Worm (Caenorhabditis elegans) whole organism, young adult: ENCODE measurements around the gene C06A1.7.
A peak's percentile ranks its signal among the peaks of the same experiment; 100 is the strongest.

Experiments used
- B0261.1 ChIP-seq: sonication (generic microtip); optimal IDR thresholded peaks from 2 replicates; lab custom pipeline; 2016; ENCODE audit warnings: mild to moderate bottlenecking, missing genetic modification characterization, moderate library complexity, missing compliant biosample characterization
- B0336.3 ChIP-seq: fragments of 200-800 bp; sonication (Bioruptor generic); IDR thresholded peaks from 2 replicates; pipeline ENCODE4 v1.3.6; 2022; ENCODE audit warnings: missing genetic modification characterization, missing compliant biosample characterization
- C06A6.2 ChIP-seq: fragments of 200-800 bp; sonication (Bioruptor generic); conservative IDR thresholded peaks from 2 replicates; pipeline ENCODE4 v1.3.6; 2022; ENCODE audit warnings: missing genetic modification characterization, missing compliant biosample characterization
- C17E4.6 ChIP-seq: fragments of 200-800 bp; sonication (Bioruptor generic); IDR thresholded peaks from 2 replicates; pipeline ENCODE4 v1.3.6; 2022; ENCODE audit warnings: missing genetic modification reagents, missing genetic modification characterization, missing compliant biosample characterization
- F10E7.11 ChIP-seq: sonication (generic microtip); optimal IDR thresholded peaks from 2 replicates; lab custom pipeline; 2017; ENCODE audit warnings: mild to moderate bottlenecking, missing genetic modification characterization, moderate library complexity, missing compliant biosample characterization
- F52B5.7 ChIP-seq: sonication (generic microtip); optimal IDR thresholded peaks from 2 replicates; lab custom pipeline; 2016; ENCODE audit warnings: mild to moderate bottlenecking, missing genetic modification characterization, missing compliant biosample characterization
- F55B11.4 ChIP-seq: sonication (generic microtip); optimal IDR thresholded peaks from 2 replicates; lab custom pipeline; 2016; ENCODE audit warnings: missing compliant biosample characterization, missing genetic modification characterization, borderline replicate concordance; ENCODE audit not compliant: insufficient read depth
- K12H6.12 ChIP-seq: fragments of 200-800 bp; sonication (Bioruptor generic); optimal IDR thresholded peaks from 2 replicates; lab custom pipeline; 2018; ENCODE audit warnings: mild to moderate bottlenecking, missing genetic modification characterization, missing compliant biosample characterization
- T26A5.8 ChIP-seq: sonication (generic microtip); optimal IDR thresholded peaks from 2 replicates; lab custom pipeline; 2016; ENCODE audit warnings: missing genetic modification characterization, missing compliant biosample characterization
- Y53G8AR.9 ChIP-seq: fragments of 200-800 bp; sonication (Bioruptor generic); conservative IDR thresholded peaks from 2 replicates; pipeline ENCODE4 v1.3.6; 2022; ENCODE audit warnings: missing genetic modification reagents, missing genetic modification characterization, missing compliant biosample characterization
- Y56A3A.18 ChIP-seq: fragments of 200-800 bp; sonication (Bioruptor generic); IDR thresholded peaks from 2 replicates; pipeline ENCODE4 v1.3.6; 2022; ENCODE audit warnings: missing genetic modification reagents, missing genetic modification characterization, missing compliant biosample characterization
- Y67H2A.10 ChIP-seq: fragments of 200-800 bp; sonication (Bioruptor generic); conservative IDR thresholded peaks from 2 replicates; pipeline ENCODE4 v1.3.6; 2022; ENCODE audit warnings: missing genetic modification reagents, missing genetic modification characterization, missing compliant biosample characterization
- Y95B8A.8 ChIP-seq: fragments of 200-800 bp; sonication (Bioruptor generic); IDR thresholded peaks from 2 replicates; pipeline ENCODE4 v1.3.6; 2022; ENCODE audit warnings: missing genetic modification reagents, missing genetic modification characterization, missing compliant biosample characterization
- akir-1 ChIP-seq: fragments of 200-800 bp; sonication (Bioruptor generic); optimal IDR thresholded peaks from 2 replicates; lab custom pipeline; 2018; ENCODE audit warnings: mild to moderate bottlenecking, missing genetic modification characterization, moderate library complexity, missing compliant biosample characterization
- aptf-2 ChIP-seq: fragments of 200-800 bp; sonication (Bioruptor generic); conservative IDR thresholded peaks from 2 replicates; pipeline ENCODE4 v1.3.6; 2022; ENCODE audit warnings: missing genetic modification reagents, missing genetic modification characterization, missing compliant biosample characterization
- attf-3 ChIP-seq: fragments of 200-800 bp; sonication (Bioruptor generic); conservative IDR thresholded peaks from 2 replicates; pipeline ENCODE4 v1.3.6; 2022; ENCODE audit warnings: missing genetic modification reagents, missing genetic modification characterization, missing compliant biosample characterization
- bed-2 ChIP-seq: fragments of 200-800 bp; sonication (Bioruptor generic); IDR thresholded peaks from 2 replicates; pipeline ENCODE4 v1.3.6; 2022; ENCODE audit warnings: missing genetic modification reagents, missing genetic modification characterization, missing compliant biosample characterization
- cebp-2 ChIP-seq: fragments of 200-800 bp; sonication (Bioruptor generic); IDR thresholded peaks from 2 replicates; pipeline ENCODE4 v1.3.6; 2022; ENCODE audit warnings: missing genetic modification characterization, missing compliant biosample characterization
- ceh-27 ChIP-seq: fragments of 200-800 bp; sonication (Bioruptor generic); optimal IDR thresholded peaks from 2 replicates; lab custom pipeline; 2018; ENCODE audit warnings: mild to moderate bottlenecking, missing genetic modification characterization, moderate library complexity, missing compliant biosample characterization
- ceh-40 ChIP-seq: fragments of 200-800 bp; sonication (Bioruptor generic); IDR thresholded peaks from 2 replicates; pipeline ENCODE4 v1.3.6; 2022; ENCODE audit warnings: missing genetic modification characterization, missing compliant biosample characterization
- ceh-58 ChIP-seq: fragments of 200-800 bp; sonication (Bioruptor generic); IDR thresholded peaks from 2 replicates; pipeline ENCODE4 v1.3.6; 2022; ENCODE audit warnings: missing genetic modification characterization, missing compliant biosample characterization
- die-1 ChIP-seq: sonication (generic microtip); optimal IDR thresholded peaks from 2 replicates; lab custom pipeline; 2016; ENCODE audit warnings: missing genotype, mild to moderate bottlenecking, missing genetic modification characterization, missing compliant biosample characterization
- ekl-4 ChIP-seq: fragments of 200-800 bp; sonication (Bioruptor generic); IDR thresholded peaks from 2 replicates; pipeline ENCODE4 v1.3.6; 2022; ENCODE audit warnings: missing genetic modification reagents, missing genetic modification characterization, missing compliant biosample characterization
- ets-4 ChIP-seq: fragments of 200-800 bp; sonication (Bioruptor generic); optimal IDR thresholded peaks from 2 replicates; lab custom pipeline; 2018; ENCODE audit warnings: mild to moderate bottlenecking, missing genetic modification characterization, missing compliant biosample characterization
- gei-17 ChIP-seq: fragments of 200-800 bp; sonication (Bioruptor generic); optimal IDR thresholded peaks from 2 replicates; lab custom pipeline; 2018; ENCODE audit warnings: mild to moderate bottlenecking, missing genetic modification characterization, missing compliant biosample characterization
- him-1 ChIP-seq: sonication (generic microtip); optimal IDR thresholded peaks from 2 replicates; lab custom pipeline; 2016; ENCODE audit warnings: missing genotype, missing genetic modification reagents, missing genetic modification characterization, missing compliant biosample characterization
- hmg-1.2 ChIP-seq: fragments of 200-800 bp; sonication (Bioruptor generic); IDR thresholded peaks from 2 replicates; pipeline ENCODE4 v1.3.6; 2022; ENCODE audit warnings: missing genetic modification reagents, missing genetic modification characterization, missing compliant biosample characterization
- hrde-1 ChIP-seq: sonication (generic microtip); optimal IDR thresholded peaks from 2 replicates; lab custom pipeline; 2016; ENCODE audit warnings: missing genetic modification characterization, mild to moderate bottlenecking, missing compliant biosample characterization, moderate library complexity, missing genotype, missing genetic modification reagents, borderline replicate concordance
- hsf-1 ChIP-seq: fragments of 200-800 bp; sonication (Bioruptor generic); IDR thresholded peaks from 2 replicates; pipeline ENCODE4 v1.3.6; 2022; ENCODE audit warnings: missing genetic modification reagents, missing genetic modification characterization, missing compliant biosample characterization
- let-526 ChIP-seq: fragments of 200-800 bp; sonication (Bioruptor generic); IDR thresholded peaks from 2 replicates; pipeline ENCODE4 v1.3.6; 2022; ENCODE audit warnings: missing genetic modification reagents, missing genetic modification characterization, missing compliant biosample characterization
- let-607 ChIP-seq, 2 experiments: fragments of 200-800 bp in 1 of 2; sonication (Bioruptor generic) in 1 of 2; sonication (generic microtip) in 1 of 2; optimal IDR thresholded peaks; 2 replicates each; lab custom pipeline; 2016 to 2018; ENCODE audit warnings: mild to moderate bottlenecking in 2 of 2, missing compliant biosample characterization in 2 of 2, missing genetic modification characterization in 2 of 2, moderate library complexity in 2 of 2, missing genotype in 1 of 2
- lin-26 ChIP-seq: fragments of 200-800 bp; sonication (Bioruptor generic); IDR thresholded peaks from 2 replicates; pipeline ENCODE4 v1.3.6; 2022; ENCODE audit warnings: missing genetic modification reagents, missing genetic modification characterization, missing compliant biosample characterization
- lsl-1 ChIP-seq: fragments of 200-800 bp; sonication (Bioruptor generic); optimal IDR thresholded peaks from 2 replicates; lab custom pipeline; 2018; ENCODE audit warnings: mild to moderate bottlenecking, missing genetic modification characterization, moderate library complexity, missing compliant biosample characterization
- lsy-27 ChIP-seq: sonication (generic microtip); optimal IDR thresholded peaks from 2 replicates; lab custom pipeline; 2017; ENCODE audit warnings: missing genetic modification characterization, mild to moderate bottlenecking, missing compliant biosample characterization, antibody characterized with exemption, missing genotype, borderline replicate concordance; ENCODE audit not compliant: insufficient read depth
- madf-6 ChIP-seq: fragments of 200-800 bp; sonication (Bioruptor generic); IDR thresholded peaks from 2 replicates; pipeline ENCODE4 v1.3.6; 2022; ENCODE audit warnings: missing genetic modification reagents, missing genetic modification characterization, missing compliant biosample characterization
- madf-8 ChIP-seq: fragments of 200-800 bp; sonication (Bioruptor generic); conservative IDR thresholded peaks from 2 replicates; pipeline ENCODE4 v1.3.6; 2022; ENCODE audit warnings: missing genetic modification reagents, missing genetic modification characterization, missing compliant biosample characterization
- mes-4 ChIP-seq: sonication (generic microtip); optimal IDR thresholded peaks from 2 replicates; lab custom pipeline; 2016; ENCODE audit warnings: missing genotype, missing genetic modification characterization, missing compliant biosample characterization
- nfya-1 ChIP-seq: sonication (generic microtip); optimal IDR thresholded peaks from 2 replicates; lab custom pipeline; 2017; ENCODE audit warnings: antibody characterized with exemption, missing compliant biosample characterization, missing genetic modification characterization, borderline replicate concordance; ENCODE audit not compliant: insufficient read depth
- nhr-27 ChIP-seq: fragments of 200-800 bp; sonication (Bioruptor generic); optimal IDR thresholded peaks from 2 replicates; lab custom pipeline; 2018; ENCODE audit warnings: mild to moderate bottlenecking, missing genetic modification characterization, moderate library complexity, missing compliant biosample characterization
- nhr-80 ChIP-seq: sonication (generic microtip); optimal IDR thresholded peaks from 2 replicates; lab custom pipeline; 2016; ENCODE audit warnings: missing genetic modification characterization, missing compliant biosample characterization
- nhr-90 ChIP-seq: sonication (generic microtip); optimal IDR thresholded peaks from 2 replicates; lab custom pipeline; 2016; ENCODE audit warnings: missing genotype, mild to moderate bottlenecking, missing genetic modification characterization, missing compliant biosample characterization
- pbrm-1 ChIP-seq: fragments of 200-800 bp; sonication (Bioruptor generic); IDR thresholded peaks from 2 replicates; pipeline ENCODE4 v1.3.6; 2022; ENCODE audit warnings: missing genetic modification reagents, missing genetic modification characterization, missing compliant biosample characterization
- pha-4 ChIP-seq: fragments of 150-350 bp; sonication (generic microtip); optimal IDR thresholded peaks from 2 replicates; lab custom pipeline; 2014; ENCODE audit warnings: missing biosample characterization, missing genetic modification reagents, missing genetic modification characterization
- snpc-1.3 ChIP-seq: sonication (generic microtip); optimal IDR thresholded peaks from 2 replicates; lab custom pipeline; 2017; ENCODE audit warnings: missing genetic modification characterization, mild to moderate bottlenecking, missing compliant biosample characterization, antibody characterized with exemption, moderate library complexity, missing genotype, missing genetic modification reagents; ENCODE audit not compliant: insufficient read depth
- sptf-2 ChIP-seq: fragments of 200-800 bp; sonication (Bioruptor generic); optimal IDR thresholded peaks from 2 replicates; lab custom pipeline; 2018; ENCODE audit warnings: mild to moderate bottlenecking, missing genetic modification characterization, missing compliant biosample characterization
- tbx-9 ChIP-seq: sonication (generic microtip); optimal IDR thresholded peaks from 2 replicates; lab custom pipeline; 2016; ENCODE audit warnings: borderline replicate concordance, missing genetic modification characterization, inconsistent platforms, missing compliant biosample characterization
- ztf-3 ChIP-seq: fragments of 200-800 bp; sonication (Bioruptor generic); optimal IDR thresholded peaks from 2 replicates; lab custom pipeline; 2018; ENCODE audit warnings: mild to moderate bottlenecking, missing genetic modification characterization, missing compliant biosample characterization
- ztf-6 ChIP-seq: fragments of 200-800 bp; sonication (Bioruptor generic); IDR thresholded peaks from 2 replicates; pipeline ENCODE4 v1.3.6; 2022; ENCODE audit warnings: missing genetic modification reagents, missing genetic modification characterization, missing compliant biosample characterization

Gene C06A1.7

ce11 chrII:10563368-10563767 lies 1.3 kb upstream of the C06A1.7 start, which contains the start of gene cdc-48.1 (continued):
- TF ChIP-seq pha-4 (tag; lab: Kevin White, UChicago) (peak; percentile 98), B0261.1 (tag; lab: Kevin White, UChicago) (peak; percentile 48), Y56A3A.18 (GFP tag; lab: Robert Waterston, UW) (peak; percentile 97), attf-3 (peak; percentile 94), him-1 (peak; percentile 97), hsf-1 (peak; percentile 94), ceh-40 (GFP tag; lab: Robert Waterston, UW) (peak; percentile 94), lin-26 (peak; percentile 95), hrde-1 (tag; lab: Kevin White, UChicago) (peak; percentile 96), ets-4 (GFP tag; lab: Kevin White, UChicago) (peak; percentile 97), F10E7.11 (tag; lab: Kevin White, UChicago) (peak; percentile 87), ztf-3 (GFP tag; lab: Kevin White, UChicago) (peak; percentile 96), B0336.3 (peak; percentile 98), ekl-4 (GFP tag; lab: Robert Waterston, UW) (peak; percentile 99), lsl-1 (peak; percentile 96), nhr-90 (tag; lab: Kevin White, UChicago) (peak; percentile 97), nhr-27 (peak; percentile 85), Y67H2A.10 (peak; percentile 98), Y53G8AR.9 (peak; percentile 100), gei-17 (GFP tag; lab: Kevin White, UChicago) (peak; percentile 91), let-607 (tag; optimal IDR thresholded peaks at IDR 0.05; lab: Kevin White, UChicago) (peak; percentile 98), madf-6 (GFP tag; lab: Robert Waterston, UW) (peak; percentile 99), die-1 (tag; lab: Kevin White, UChicago) (peak; percentile 89), Y95B8A.8 (GFP tag; lab: Robert Waterston, UW) (peak; percentile 100), hmg-1.2 (peak; percentile 94), lsy-27 (tag; lab: Kevin White, UChicago) (peak; percentile 70), aptf-2 (peak; percentile 90), C06A6.2 (GFP tag; lab: Robert Waterston, UW) (peak; percentile 98), C17E4.6 (GFP tag; lab: Robert Waterston, UW) (peak; percentile 99), F52B5.7 (tag; lab: Kevin White, UChicago) (peak; percentile 98), T26A5.8 (peak; percentile 56), akir-1 (GFP tag; lab: Kevin White, UChicago) (peak; percentile 75), F55B11.4 (tag; lab: Kevin White, UChicago) (no peak), mes-4 (tag; lab: Kevin White, UChicago) (peak; percentile 86), pbrm-1 (GFP tag; lab: Robert Waterston, UW) (peak; percentile 100), bed-2 (peak; percentile 95), nhr-80 (tag; lab: Kevin White, UChicago) (peak; percentile 98), cebp-2 (GFP tag; lab: Robert Waterston, UW) (peak; percentile 91; the same call in 1 of the 2 replicates), tbx-9 (tag; lab: Kevin White, UChicago) (no peak), let-526 (GFP tag; lab: Robert Waterston, UW) (peak; percentile 98), nfya-1 (tag; lab: Kevin White, UChicago) (no peak), ceh-58 (GFP tag; lab: Robert Waterston, UW) (0 out of 2 replicates have a peak, but pooled peaks have one; percentile 88), ceh-27 (peak; percentile 100), sptf-2 (GFP tag; lab: Kevin White, UChicago) (peak; percentile 20), snpc-1.3 (peak; percentile 98), madf-8 (peak; percentile 94), ztf-6 (GFP tag; lab: Robert Waterston, UW) (peak; percentile 99), K12H6.12 (peak; percentile 100)
